Worm (Caenorhabditis elegans): ENCODE data around the gene dmd-7.
A peak's percentile ranks its signal among the peaks of the same experiment; 100 is the strongest.

The dmd-7 gene

ce11 chrV:6222171-6222733 is 24.5 kb upstream of the dmd-7 start (continued):
- TF ChIP-seq F37D6.2 (tag; optimal IDR thresholded peaks at IDR 0.05) (no peak), gei-8 (GFP tag; optimal IDR thresholded peaks at IDR 0.05) (no peak), Y48G9A.11 (GFP tag; IDR thresholded peaks at IDR 0.05) (no peak), ceh-32 (tag; optimal IDR thresholded peaks at IDR 0.05; ENCODE audit: poor library complexity) (no peak), F44E2.7 (GFP tag; IDR thresholded peaks at IDR 0.05) (no peak), F26F4.8 (GFP tag; conservative IDR thresholded peaks at IDR 0.05) (no peak), hif-1 (tag; optimal IDR thresholded peaks at IDR 0.05) (no peak), daf-12 (tag; optimal IDR thresholded peaks at IDR 0.05) (no peak)

- TF ChIP-seq F10B5.3 (tag; optimal IDR thresholded peaks at IDR 0.05) (no peak), spr-1 (tag; optimal IDR thresholded peaks at IDR 0.05) (no peak), lin-15B (tag; optimal IDR thresholded peaks at IDR 0.05) (no peak), unc-130 (GFP tag; optimal IDR thresholded peaks at IDR 0.05) (no peak), gei-8 (GFP tag; optimal IDR thresholded peaks at IDR 0.05) (peak; percentile 8), ceh-62 (tag; optimal IDR thresholded peaks at IDR 0.05) (no peak), nhr-77 (tag; optimal IDR thresholded peaks at IDR 0.05) (no peak), F49E8.2 (tag; optimal IDR thresholded peaks at IDR 0.05; ENCODE audit: borderline replicate concordance) (no peak), nhr-25 (tag; optimal IDR thresholded peaks at IDR 0.05; ENCODE audit: borderline replicate concordance, insufficient read depth) (peak; percentile 18), T20F7.1 (GFP tag; optimal IDR thresholded peaks at IDR 0.05) (peak; percentile 2), madf-5 (GFP tag; IDR thresholded peaks at IDR 0.05) (no peak), skn-1 (tag; optimal IDR thresholded peaks at IDR 0.05) (no peak), nhr-11 (tag; optimal IDR thresholded peaks at IDR 0.05) (peak; percentile 23), ama-1 (optimal IDR thresholded peaks at IDR 0.05) (no peak), madf-9 (GFP tag; conservative IDR thresholded peaks at IDR 0.05) (no peak), mes-2 (tag; optimal IDR thresholded peaks at IDR 0.05; ENCODE audit: poor library complexity, severe bottlenecking) (no peak), hmg-1.1 (GFP tag; IDR thresholded peaks at IDR 0.05) (no peak), nhr-42 (GFP tag; IDR thresholded peaks at IDR 0.05) (no peak), ceh-82 (tag; optimal IDR thresholded peaks at IDR 0.05) (no peak), ceh-20 (GFP tag; IDR thresholded peaks at IDR 0.05) (no peak), pha-4 (GFP tag; IDR thresholded peaks at IDR 0.05) (no peak), pha-4 (tag; optimal IDR thresholded peaks at IDR 0.05) (no peak), set-16 (GFP tag; IDR thresholded peaks at IDR 0.05) (no peak), F37D6.2 (tag; optimal IDR thresholded peaks at IDR 0.05) (no peak), dve-1 (tag; optimal IDR thresholded peaks at IDR 0.05; ENCODE audit: insufficient read depth) (peak; percentile 42), tra-1 (GFP tag; IDR thresholded peaks at IDR 0.05) (peak; percentile 13; the same call in 1 of the 2 replicates), ceh-44 (GFP tag; IDR thresholded peaks at IDR 0.05) (no peak), T26A8.4 (GFP tag; IDR thresholded peaks at IDR 0.05) (0 out of 2 replicates have a peak, but pooled peaks have one; percentile 12), lin-38 (GFP tag; IDR thresholded peaks at IDR 0.05) (no peak), egl-43 (GFP tag; IDR thresholded peaks at IDR 0.05) (no peak), ZK546.5 (tag; optimal IDR thresholded peaks at IDR 0.05) (no peak), ZK337.2 (GFP tag; IDR thresholded peaks at IDR 0.05) (no peak), daf-16 (GFP tag; optimal IDR thresholded peaks at IDR 0.05) (no peak), daf-16 (tag; optimal IDR thresholded peaks at IDR 0.05) (peak; percentile 40), lir-3 (tag; optimal IDR thresholded peaks at IDR 0.05) (no peak), hlh-11 (tag; optimal IDR thresholded peaks at IDR 0.05) (no peak), nhr-111 (GFP tag; optimal IDR thresholded peaks at IDR 0.05) (no peak), F44E2.7 (GFP tag; IDR thresholded peaks at IDR 0.05) (no peak), spr-3 (GFP tag; optimal IDR thresholded peaks at IDR 0.05) (no peak), fkh-10 (GFP tag; optimal IDR thresholded peaks at IDR 0.05) (no peak), dmd-9 (GFP tag; IDR thresholded peaks at IDR 0.05) (no peak), aha-1 (tag) (no peak), daf-8 (GFP tag; IDR thresholded peaks at IDR 0.05) (no peak), hif-1 (tag; optimal IDR thresholded peaks at IDR 0.05) (no peak), dpl-1 (GFP tag; optimal IDR thresholded peaks at IDR 0.05) (no peak)
These were observed 23.9 kb upstream of the dmd-7 start for ce11 chrV:6222779-6223276.
